Worm (Caenorhabditis elegans) whole organism, L1 larva: ENCODE measurements around the gene fbxa-81.

Source experiments
- ceh-63 ChIP-seq: fragments of 200-800 bp; sonication (Bioruptor generic); optimal IDR thresholded peaks from 2 replicates; lab custom pipeline; 2018; ENCODE audit warnings: mild to moderate bottlenecking, missing genetic modification characterization, missing compliant biosample characterization
- ceh-90 ChIP-seq: sonication (generic microtip); optimal IDR thresholded peaks from 2 replicates; lab custom pipeline; 2016; ENCODE audit warnings: missing genetic modification characterization, missing compliant biosample characterization
- dpl-1 ChIP-seq, 3 experiments: fragments of 150-350 bp in 2 of 3; sonication (generic microtip) in 1 of 3; optimal IDR thresholded peaks; 2 replicates each; lab custom pipeline; 2014 to 2017; ENCODE audit warnings: missing biosample characterization in 3 of 3, missing genetic modification characterization in 3 of 3, missing genetic modification reagents in 3 of 3
- lin-13 ChIP-seq: fragments of 150-350 bp; optimal IDR thresholded peaks from 2 replicates; lab custom pipeline; 2014; ENCODE audit warnings: missing biosample characterization, missing genetic modification reagents, missing genetic modification characterization
- lsy-2 ChIP-seq, 2 experiments: fragments of 150-350 bp; optimal IDR thresholded peaks; 2 replicates each; lab custom pipeline; 2014; ENCODE audit warnings: missing biosample characterization in 2 of 2, missing genetic modification characterization in 2 of 2
- mep-1 ChIP-seq: fragments of 150-350 bp; optimal IDR thresholded peaks from 2 replicates; lab custom pipeline; 2014; ENCODE audit warnings: missing biosample characterization, missing genetic modification characterization
- nhr-12 ChIP-seq: sonication (generic microtip); optimal IDR thresholded peaks from 2 replicates; lab custom pipeline; 2017; ENCODE audit warnings: missing biosample characterization, missing genetic modification characterization
- nhr-77 ChIP-seq: fragments of 150-350 bp; optimal IDR thresholded peaks from 2 replicates; lab custom pipeline; 2014; ENCODE audit warnings: missing biosample characterization, missing genetic modification characterization
- pqm-1 ChIP-seq: sonication (generic microtip); optimal IDR thresholded peaks from 3 replicates; lab custom pipeline; 2017; ENCODE audit warnings: missing biosample characterization, missing genetic modification characterization
- snpc-4 ChIP-seq: fragments of 150-350 bp; optimal IDR thresholded peaks from 2 replicates; lab custom pipeline; 2014; ENCODE audit warnings: missing biosample characterization, missing genetic modification characterization
- sox-4 ChIP-seq: sonication (generic microtip); optimal IDR thresholded peaks from 2 replicates; lab custom pipeline; 2016; ENCODE audit warnings: missing genetic modification characterization, missing compliant biosample characterization
- unc-130 ChIP-seq: fragments of 150-350 bp; optimal IDR thresholded peaks from 2 replicates; lab custom pipeline; 2017; ENCODE audit warnings: missing biosample characterization, missing genetic modification characterization, inconsistent platforms
- unc-30 ChIP-seq: sonication (generic microtip); optimal IDR thresholded peaks from 2 replicates; lab custom pipeline; 2017; ENCODE audit warnings: missing biosample characterization, missing genetic modification characterization

DNA sequence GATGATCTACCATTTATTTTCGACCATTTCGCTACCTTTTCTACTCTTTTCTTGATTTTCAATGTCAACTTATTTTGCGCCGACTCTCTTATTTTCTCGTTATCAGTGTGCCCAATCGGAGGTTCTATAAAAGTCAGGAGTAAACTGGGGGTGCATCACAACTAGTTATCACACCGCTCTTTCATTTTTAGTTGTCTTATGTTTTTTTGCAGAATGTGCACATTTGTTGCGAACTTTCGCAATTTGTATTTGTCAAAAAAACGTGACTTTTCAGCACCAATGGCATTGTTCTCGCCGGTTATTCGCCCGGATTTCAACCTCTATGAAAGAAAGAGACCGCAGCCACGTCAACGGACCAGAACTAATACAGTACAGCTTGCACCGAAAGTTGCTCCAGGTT lies 4.3 kb downstream of the fbxa-81 start:
- no peak for TF ChIP-seq mep-1 (tag; lab: Kevin White, UChicago)
- TF ChIP-seq unc-130 (tag; lab: Kevin White, UChicago), result no peak
- TF ChIP-seq lin-13 (GFP tag; lab: Kevin White, UChicago), result no peak
- no peak for TF ChIP-seq nhr-12
- no peak for TF ChIP-seq snpc-4 (tag; lab: Kevin White, UChicago)
- TF ChIP-seq sox-4 (tag; lab: Kevin White, UChicago), result no peak
- no peak for TF ChIP-seq ceh-90 (tag; lab: Kevin White, UChicago)
- TF ChIP-seq unc-30 (tag; lab: Kevin White, UChicago), result no peak
- TF ChIP-seq nhr-77, result no peak
- TF ChIP-seq ceh-63 (GFP tag; lab: Kevin White, UChicago), result no peak
- TF ChIP-seq lsy-2 (tag; optimal IDR thresholded peaks at IDR 0.05; lab: Kevin White, UChicago), result no peak
- TF ChIP-seq pqm-1 (tag; lab: Kevin White, UChicago), result no peak
- no peak for TF ChIP-seq dpl-1 (GFP tag; optimal IDR thresholded peaks at IDR 0.05; lab: Kevin White, UChicago)
